Fruit fly (Drosophila melanogaster) whole organism, prepupa: ENCODE results near the gene CG8051.

ENCODE experiments used
- CG6163 ChIP-seq: fragments of 200-800 bp; sonication (Bioruptor generic); IDR thresholded peaks from 3 replicates; pipeline ENCODE4 v1.3.6; 2022; ENCODE audit warnings: missing biosample characterization, missing genetic modification characterization
- CG8632 ChIP-seq: fragments of 200-800 bp; sonication (Bioruptor generic); optimal IDR thresholded peaks from 3 replicates; lab custom pipeline; 2016; ENCODE audit warnings: missing biosample characterization, missing genetic modification characterization

dm6 chrX:19295831-19296423 is 11.8 kb downstream of the CG8051 start:
- no peak for TF ChIP-seq CG6163
- TF ChIP-seq CG8632 (GFP tag; lab: Kevin White, UChicago), result no peak
